Worm (Caenorhabditis elegans) whole organism, midembryonic: ENCODE results near the gene frpr-10.

Experiments used
- T22C8.4 ChIP-seq: fragments of 200-800 bp; sonication (Bioruptor generic); IDR thresholded peaks from 2 replicates; pipeline ENCODE4 v1.3.6; 2022; ENCODE audit warnings: missing genetic modification characterization, missing compliant biosample characterization
- flt-1 ChIP-seq: fragments of 200-800 bp; sonication (Bioruptor generic); IDR thresholded peaks from 2 replicates; pipeline ENCODE4 v1.3.6; 2022; ENCODE audit warnings: missing genetic modification characterization, missing compliant biosample characterization
- tab-1 ChIP-seq: fragments of 200-800 bp; sonication (Bioruptor generic); IDR thresholded peaks from 2 replicates; pipeline ENCODE4 v1.3.6; 2022; ENCODE audit warnings: missing genetic modification characterization, missing compliant biosample characterization
- ztf-23 ChIP-seq: fragments of 200-800 bp; sonication (Bioruptor generic); IDR thresholded peaks from 2 replicates; pipeline ENCODE4 v1.3.6; 2022; ENCODE audit warnings: missing genetic modification reagents, missing genetic modification characterization, missing compliant biosample characterization
- ztf-29 ChIP-seq: fragments of 200-800 bp; sonication (Bioruptor generic); IDR thresholded peaks from 2 replicates; pipeline ENCODE4 v1.3.6; 2022; ENCODE audit warnings: missing genetic modification reagents, missing genetic modification characterization, missing compliant biosample characterization

DNA sequence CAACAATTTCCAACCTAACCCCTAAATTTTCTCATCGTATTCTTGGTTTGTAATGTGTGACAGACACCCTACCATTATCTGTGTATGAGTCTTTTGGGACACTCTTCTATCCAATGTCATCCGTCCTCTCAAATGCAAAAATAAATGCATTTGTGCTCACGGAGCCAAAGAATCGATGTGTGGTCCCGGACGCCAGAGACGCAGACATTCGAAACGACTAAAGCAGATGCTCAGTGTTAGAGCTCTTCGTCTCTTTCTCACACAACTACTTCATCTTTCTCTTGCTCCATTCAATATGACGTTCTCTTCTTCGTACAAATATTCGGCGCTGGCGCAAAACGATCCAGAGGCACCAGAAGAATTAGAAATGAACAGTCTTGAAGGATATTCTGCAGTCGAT is 22.0 kb downstream of the frpr-10 start, which contains the start of gene unc-24:
- no peak for TF ChIP-seq T22C8.4
- no peak for TF ChIP-seq ztf-29 (GFP tag; lab: Robert Waterston, UW)
- TF ChIP-seq flt-1 (GFP tag; lab: Robert Waterston, UW): no peak
- no peak for TF ChIP-seq ztf-23 (GFP tag; lab: Robert Waterston, UW)
- TF ChIP-seq tab-1 (GFP tag; lab: Robert Waterston, UW): no peak
